Worm (Caenorhabditis elegans): ENCODE results near the gene glt-1.

DNA sequence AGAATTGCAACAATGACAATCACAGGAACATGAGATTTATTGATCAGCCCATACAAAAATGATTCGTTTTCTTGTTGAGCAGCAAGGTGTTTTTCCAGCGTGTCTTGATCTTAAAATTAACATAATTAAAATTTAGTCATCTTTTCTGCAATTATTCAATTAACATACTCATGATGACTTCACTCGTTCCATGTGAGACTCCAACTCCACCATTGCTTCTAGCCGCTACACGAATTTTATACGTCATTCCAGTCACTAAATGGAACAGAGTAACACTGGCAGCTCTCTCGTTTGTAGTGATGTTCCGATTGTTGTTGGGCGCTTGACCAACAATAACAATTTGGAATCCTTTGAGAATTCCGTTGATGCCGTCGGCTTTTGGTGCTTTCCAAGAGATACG lies 42.0 kb upstream of the glt-1 start:
- no peak for TF ChIP-seq nhr-237 (tag; optimal IDR thresholded peaks at IDR 0.05)
- no peak for TF ChIP-seq alr-1 (tag; optimal IDR thresholded peaks at IDR 0.05)
- no peak for TF ChIP-seq ama-1 (optimal IDR thresholded peaks at IDR 0.05)
- TF ChIP-seq lin-39 (tag; optimal IDR thresholded peaks at IDR 0.05): no peak
- no peak for TF ChIP-seq ztf-11 (tag; optimal IDR thresholded peaks at IDR 0.05)
- TF ChIP-seq lin-11 (tag; optimal IDR thresholded peaks at IDR 0.05): no peak
- TF ChIP-seq aly-2 (tag; optimal IDR thresholded peaks at IDR 0.05): no peak
- no peak for TF ChIP-seq ztf-4 (tag; optimal IDR thresholded peaks at IDR 0.05)
- no peak for TF ChIP-seq mab-5 (tag; optimal IDR thresholded peaks at IDR 0.05)
- no peak for TF ChIP-seq nhr-11 (tag; optimal IDR thresholded peaks at IDR 0.05)
- no peak for TF ChIP-seq ztf-1 (GFP tag; conservative IDR thresholded peaks at IDR 0.05)

Measured in whole organism, L2 larva.